Fruit fly (Drosophila melanogaster) whole organism, pupa: Measurements from ENCODE around the gene CG17572.

Source experiments
- CG10348 ChIP-seq: fragments of 200-800 bp; sonication (Bioruptor generic); IDR thresholded peaks from 2 replicates; pipeline ENCODE4 v1.3.6; 2022; ENCODE audit warnings: missing biosample characterization, missing genetic modification characterization
- CG13204 ChIP-seq: fragments of 200-800 bp; sonication (Bioruptor generic); optimal IDR thresholded peaks from 2 replicates; lab custom pipeline; 2018; ENCODE audit warnings: missing biosample characterization, mild to moderate bottlenecking, missing genetic modification characterization, moderate library complexity
- CG14655 ChIP-seq: fragments of 200-800 bp; sonication (Bioruptor generic); optimal IDR thresholded peaks from 3 replicates; lab custom pipeline; 2017; ENCODE audit warnings: mild to moderate bottlenecking, missing biosample characterization, missing genetic modification reagents, missing genetic modification characterization
- CG34367 ChIP-seq: fragments of 200-800 bp; sonication (Bioruptor generic); optimal IDR thresholded peaks from 2 replicates; lab custom pipeline; 2018; ENCODE audit warnings: missing biosample characterization, mild to moderate bottlenecking, missing genetic modification characterization
- CG8159 ChIP-seq: fragments of 200-800 bp; sonication (Bioruptor generic); optimal IDR thresholded peaks from 3 replicates; lab custom pipeline; 2018; ENCODE audit warnings: missing biosample characterization, mild to moderate bottlenecking, missing genetic modification characterization, moderate library complexity
- CG9948 ChIP-seq: fragments of 200-800 bp; sonication (Bioruptor generic); optimal IDR thresholded peaks from 2 replicates; lab custom pipeline; 2018; ENCODE audit warnings: missing biosample characterization, mild to moderate bottlenecking, missing genetic modification characterization, moderate library complexity
- D1 ChIP-seq: fragments of 200-800 bp; sonication (Bioruptor generic); optimal IDR thresholded peaks from 2 replicates; lab custom pipeline; 2018; ENCODE audit warnings: missing biosample characterization, mild to moderate bottlenecking, missing genetic modification characterization, moderate library complexity
- Pif1A ChIP-seq: fragments of 200-800 bp; sonication (Bioruptor generic); optimal IDR thresholded peaks from 3 replicates; lab custom pipeline; 2016; ENCODE audit warnings: missing biosample characterization, missing genetic modification characterization
- Snoo ChIP-seq: fragments of 200-800 bp; sonication (Bioruptor generic); optimal IDR thresholded peaks from 3 replicates; lab custom pipeline; 2017; ENCODE audit warnings: missing biosample characterization, mild to moderate bottlenecking, missing genetic modification characterization, inconsistent platforms

dm6 chr2L:19112200-19112599, 38.3 kb upstream of the CG17572 start:
- TF ChIP-seq CG14655 (GFP tag; lab: Kevin White, UChicago) (no peak), Snoo (tag; lab: Kevin White, UChicago) (no peak), Pif1A (GFP tag; lab: Kevin White, UChicago) (no peak), CG9948 (tag; lab: Kevin White, UChicago) (no peak), CG8159 (no peak), CG13204 (GFP tag; lab: Kevin White, UChicago) (no peak), D1 (no peak), CG34367 (tag; lab: Kevin White, UChicago) (no peak), CG10348 (GFP tag; lab: Robert Waterston, UW) (no peak)
